Worm (Caenorhabditis elegans) whole organism, midembryonic: Measurements from ENCODE around the gene str-264.

Experiments
- cog-1 ChIP-seq: sonication (generic microtip); optimal IDR thresholded peaks from 2 replicates; lab custom pipeline; 2016; ENCODE audit warnings: missing genetic modification characterization, missing compliant biosample characterization
- flt-1 ChIP-seq: fragments of 200-800 bp; sonication (Bioruptor generic); IDR thresholded peaks from 2 replicates; pipeline ENCODE4 v1.3.6; 2022; ENCODE audit warnings: missing genetic modification characterization, missing compliant biosample characterization
- klf-2 ChIP-seq: fragments of 200-800 bp; sonication (Bioruptor generic); conservative IDR thresholded peaks from 2 replicates; pipeline ENCODE4 v1.3.6; 2022; ENCODE audit warnings: missing genetic modification reagents, missing genetic modification characterization, missing compliant biosample characterization
- med-1 ChIP-seq: sonication (generic microtip); optimal IDR thresholded peaks from 2 replicates; lab custom pipeline; 2017; ENCODE audit warnings: missing genetic modification characterization, mild to moderate bottlenecking, missing compliant biosample characterization, antibody characterized with exemption, missing genetic modification reagents; ENCODE audit not compliant: insufficient read depth
- ref-1 ChIP-seq: fragments of 200-800 bp; sonication (Bioruptor generic); conservative IDR thresholded peaks from 2 replicates; pipeline ENCODE4 v1.3.6; 2022; ENCODE audit warnings: missing genetic modification reagents, missing genetic modification characterization, missing compliant biosample characterization

DNA sequence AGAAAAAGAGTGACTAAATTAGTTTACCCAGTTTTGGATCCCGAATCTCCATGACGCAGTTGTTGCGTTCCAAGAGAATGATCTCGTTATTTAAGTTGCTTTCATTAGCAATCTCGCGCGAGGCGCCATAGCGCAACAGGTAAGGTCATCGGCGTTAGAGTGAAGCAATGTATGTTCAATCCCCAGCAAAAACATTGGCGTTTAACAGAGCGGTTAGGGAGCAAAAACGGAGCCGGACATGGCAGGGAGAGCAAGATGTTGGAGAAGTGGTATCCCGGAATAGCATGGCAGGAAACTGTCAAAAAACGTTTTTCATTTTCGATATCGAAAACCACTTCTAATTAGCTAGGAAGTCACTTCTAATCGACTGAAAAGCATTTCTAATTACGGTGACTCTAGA lies 38.1 kb downstream of the str-264 start:
- TF ChIP-seq ref-1 (GFP tag; lab: Robert Waterston, UW) (no peak), klf-2 (GFP tag; lab: Robert Waterston, UW) (no peak), flt-1 (GFP tag; lab: Robert Waterston, UW) (no peak), cog-1 (no peak), med-1 (GFP tag; lab: Kevin White, UChicago) (no peak)
